Fruit fly (Drosophila melanogaster) S2 (cell line): ENCODE results near the gene ppk30.

Experiments used
- CG8478 ChIP-seq: fragments of >200 bp; optimal IDR thresholded peaks from 2 replicates; lab custom pipeline; 2018
- CTCF ChIP-seq, 2 experiments: fragments of >200 bp; optimal IDR thresholded peaks; 2 replicates each; lab custom pipeline; 2018

DNA sequence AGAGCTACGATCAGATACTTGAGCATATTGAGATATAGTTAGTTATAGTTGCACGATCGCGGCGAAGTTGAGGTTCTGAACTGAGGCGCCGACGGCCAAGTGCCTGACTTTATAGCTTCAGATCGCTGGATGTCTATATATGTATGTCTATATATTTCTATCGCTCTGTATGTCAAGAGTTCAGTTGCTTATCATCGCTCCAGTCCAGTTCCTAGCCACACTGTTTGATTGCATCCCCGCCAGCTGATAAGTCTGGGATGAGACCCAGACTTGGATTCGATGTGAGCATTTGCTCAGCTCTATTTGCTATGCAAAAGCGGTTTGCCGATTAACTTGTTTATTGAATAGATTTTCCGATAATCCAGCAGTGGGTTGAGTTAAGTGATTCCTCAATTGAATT lies 17.7 kb downstream of the ppk30 start:
- TF ChIP-seq CG8478, result no peak
- no peak for TF ChIP-seq CTCF (optimal IDR thresholded peaks at IDR 0.05; lab: Kevin White, UChicago)
